Worm (Caenorhabditis elegans): ENCODE results near the gene Y75B8A.8.

- TF ChIP-seq unc-62 (GFP tag; optimal IDR thresholded peaks at IDR 0.05): no peak
- TF ChIP-seq ceh-39 (tag; optimal IDR thresholded peaks at IDR 0.05): no peak
- TF ChIP-seq nhr-28 (tag; optimal IDR thresholded peaks at IDR 0.05): no peak
- TF ChIP-seq elt-3 (tag; optimal IDR thresholded peaks at IDR 0.05): no peak
- TF ChIP-seq hlh-1 (tag; optimal IDR thresholded peaks at IDR 0.05): no peak
- TF ChIP-seq lin-13 (tag; optimal IDR thresholded peaks at IDR 0.05): no peak
- no peak for TF ChIP-seq nhr-12 (tag; optimal IDR thresholded peaks at IDR 0.05)
- TF ChIP-seq nhr-237 (tag; optimal IDR thresholded peaks at IDR 0.05): no peak
- TF ChIP-seq ceh-83 (GFP tag; optimal IDR thresholded peaks at IDR 0.05): no peak
- no peak for TF ChIP-seq mls-2 (tag; optimal IDR thresholded peaks at IDR 0.05)
- no peak for TF ChIP-seq unc-120 (tag; optimal IDR thresholded peaks at IDR 0.05; ENCODE audit: poor library complexity, severe bottlenecking)
- TF ChIP-seq unc-39 (tag; optimal IDR thresholded peaks at IDR 0.05): no peak
- no peak for TF ChIP-seq blmp-1 (tag; optimal IDR thresholded peaks at IDR 0.05)
- no peak for TF ChIP-seq nhr-76 (tag; optimal IDR thresholded peaks at IDR 0.05)
Measured at ce11 chrIII:12188236-12188635, 27.7 kb downstream of the Y75B8A.8 start.
